Fruit fly (Drosophila melanogaster) whole organism, embryonic: Measurements from ENCODE around the gene CG34276.
A peak's percentile ranks its signal among the peaks of the same experiment; 100 is the strongest.

ENCODE experiments used
- Ada2b ChIP-seq: fragments of 200-800 bp; sonication (Bioruptor generic); IDR thresholded peaks from 2 replicates; pipeline ENCODE4 v1.3.6; 2022; ENCODE audit warnings: missing biosample characterization, missing genetic modification characterization
- Bteb2 ChIP-seq: fragments of 200-800 bp; sonication (Bioruptor generic); optimal IDR thresholded peaks from 2 replicates; lab custom pipeline; 2016; ENCODE audit warnings: missing biosample characterization, missing genetic modification characterization
- CG10321 ChIP-seq: fragments of 200-800 bp; sonication (Bioruptor generic); IDR thresholded peaks from 2 replicates; pipeline ENCODE4 v1.3.6; 2022; ENCODE audit warnings: missing biosample characterization, missing genetic modification characterization
- CG13894 ChIP-seq: fragments of 200-800 bp; sonication (Bioruptor generic); optimal IDR thresholded peaks from 3 replicates; lab custom pipeline; 2018; ENCODE audit warnings: missing biosample characterization, mild to moderate bottlenecking, missing genetic modification characterization, moderate library complexity
- CG14667 ChIP-seq: fragments of 200-800 bp; sonication (Bioruptor generic); IDR thresholded peaks from 2 replicates; pipeline ENCODE4 v1.3.6; 2022; ENCODE audit warnings: missing biosample characterization, missing genetic modification characterization
- CG15514 ChIP-seq: fragments of 200-800 bp; sonication (Bioruptor generic); optimal IDR thresholded peaks from 3 replicates; lab custom pipeline; 2017; ENCODE audit warnings: missing biosample characterization, missing genetic modification characterization, mild to moderate bottlenecking, moderate library complexity, missing genetic modification reagents
- CG17359 ChIP-seq: fragments of 200-800 bp; sonication (Bioruptor generic); optimal IDR thresholded peaks from 3 replicates; lab custom pipeline; 2018; ENCODE audit warnings: missing biosample characterization, mild to moderate bottlenecking, missing genetic modification characterization, moderate library complexity
- CG17385 ChIP-seq: fragments of 200-800 bp; sonication (Bioruptor generic); optimal IDR thresholded peaks from 3 replicates; lab custom pipeline; 2018; ENCODE audit warnings: missing biosample characterization, mild to moderate bottlenecking, missing genetic modification characterization
- CG17802 ChIP-seq: fragments of 200-800 bp; sonication (Bioruptor generic); optimal IDR thresholded peaks from 2 replicates; lab custom pipeline; 2018; ENCODE audit warnings: missing biosample characterization, mild to moderate bottlenecking, missing genetic modification characterization, moderate library complexity
- CG1792 ChIP-seq: fragments of 200-800 bp; sonication (Bioruptor generic); optimal IDR thresholded peaks from 2 replicates; lab custom pipeline; 2016; ENCODE audit warnings: missing biosample characterization, missing genetic modification characterization
- CG18619 ChIP-seq: fragments of 200-800 bp; sonication (Bioruptor generic); optimal IDR thresholded peaks from 3 replicates; lab custom pipeline; 2017; ENCODE audit warnings: missing biosample characterization, mild to moderate bottlenecking, missing genetic modification characterization
- CG34224 ChIP-seq: fragments of 200-800 bp; sonication (Bioruptor generic); IDR thresholded peaks from 3 replicates; pipeline ENCODE4 v1.3.6; 2022; ENCODE audit warnings: missing biosample characterization, missing genetic modification characterization; ENCODE audit not compliant: partially characterized antibody
- CG34422 ChIP-seq: fragments of 200-800 bp; sonication (Bioruptor generic); IDR thresholded peaks from 3 replicates; pipeline ENCODE4 v1.3.6; 2022; ENCODE audit warnings: missing biosample characterization, missing genetic modification characterization
- CG4707 ChIP-seq: fragments of 200-800 bp; sonication (Bioruptor generic); optimal IDR thresholded peaks from 2 replicates; lab custom pipeline; 2018; ENCODE audit warnings: missing biosample characterization, mild to moderate bottlenecking, missing genetic modification characterization, moderate library complexity
- CG4820 ChIP-seq: fragments of 200-800 bp; sonication (Bioruptor generic); optimal IDR thresholded peaks from 3 replicates; lab custom pipeline; 2016; ENCODE audit warnings: missing biosample characterization, missing genetic modification characterization
- CG6175 ChIP-seq: fragments of 200-800 bp; sonication (Bioruptor generic); IDR thresholded peaks from 3 replicates; pipeline ENCODE4 v1.3.6; 2022; ENCODE audit warnings: missing biosample characterization, missing genetic modification characterization
- CG9727 ChIP-seq: fragments of 200-800 bp; sonication (Bioruptor generic); optimal IDR thresholded peaks from 3 replicates; lab custom pipeline; 2017; ENCODE audit warnings: missing biosample characterization, mild to moderate bottlenecking, missing genetic modification characterization
- CG9817 ChIP-seq: fragments of 200-800 bp; sonication (Bioruptor generic); optimal IDR thresholded peaks from 2 replicates; lab custom pipeline; 2018; ENCODE audit warnings: missing biosample characterization, mild to moderate bottlenecking, missing genetic modification characterization, moderate library complexity
- CG9932 ChIP-seq: fragments of 200-800 bp; sonication (Bioruptor generic); IDR thresholded peaks from 2 replicates; pipeline ENCODE4 v1.3.6; 2022; ENCODE audit warnings: missing biosample characterization, missing genetic modification characterization
- CHES-1-like ChIP-seq: fragments of 200-800 bp; sonication (Bioruptor generic); optimal IDR thresholded peaks from 2 replicates; lab custom pipeline; 2016; ENCODE audit warnings: missing biosample characterization, missing genetic modification characterization
- CrebB ChIP-seq: fragments of 200-800 bp; sonication (Bioruptor generic); optimal IDR thresholded peaks from 3 replicates; lab custom pipeline; 2018; ENCODE audit warnings: missing biosample characterization, mild to moderate bottlenecking, missing genetic modification characterization
- Dip3 ChIP-seq: fragments of 200-800 bp; sonication (Bioruptor generic); optimal IDR thresholded peaks from 3 replicates; lab custom pipeline; 2016; ENCODE audit warnings: missing biosample characterization, missing genetic modification characterization
- ERR ChIP-seq: fragments of 200-800 bp; sonication (Bioruptor generic); optimal IDR thresholded peaks from 2 replicates; lab custom pipeline; 2016; ENCODE audit warnings: missing biosample characterization, missing genetic modification characterization
- HmgD ChIP-seq: fragments of 200-800 bp; sonication (Bioruptor generic); optimal IDR thresholded peaks from 3 replicates; lab custom pipeline; 2016; ENCODE audit warnings: missing biosample characterization, missing genetic modification characterization
- Lpt ChIP-seq: fragments of >200 bp; optimal IDR thresholded peaks from 2 replicates; lab custom pipeline; 2018; ENCODE audit warnings: missing biosample characterization, missing genetic modification characterization
- Scr ChIP-seq: fragments of 200-800 bp; sonication (Bioruptor generic); IDR thresholded peaks from 2 replicates; pipeline ENCODE4 v1.3.6; 2022; ENCODE audit warnings: missing biosample characterization, missing genetic modification characterization; ENCODE audit not compliant: partially characterized antibody
- Vsx1 ChIP-seq: fragments of 200-800 bp; sonication (Bioruptor generic); optimal IDR thresholded peaks from 2 replicates; lab custom pipeline; 2017; ENCODE audit warnings: missing biosample characterization, mild to moderate bottlenecking, missing genetic modification characterization, missing genetic modification reagents
- Xrp1 ChIP-seq: fragments of 200-800 bp; sonication (Bioruptor generic); IDR thresholded peaks from 2 replicates; pipeline ENCODE4 v1.3.6; 2022; ENCODE audit warnings: missing biosample characterization, missing genetic modification characterization
- ato ChIP-seq: fragments of 200-800 bp; sonication (Bioruptor generic); IDR thresholded peaks from 2 replicates; pipeline ENCODE4 v1.3.6; 2022; ENCODE audit warnings: missing biosample characterization, missing genetic modification characterization; ENCODE audit not compliant: partially characterized antibody
- bbx ChIP-seq: fragments of 200-800 bp; sonication (Bioruptor generic); IDR thresholded peaks from 2 replicates; pipeline ENCODE4 v1.3.6; 2022; ENCODE audit warnings: missing biosample characterization, missing genetic modification characterization; ENCODE audit not compliant: partially characterized antibody
- br ChIP-seq: fragments of >200 bp; optimal IDR thresholded peaks from 2 replicates; lab custom pipeline; 2017
- corto ChIP-seq: fragments of 200-800 bp; sonication (Bioruptor generic); optimal IDR thresholded peaks from 2 replicates; lab custom pipeline; 2016; ENCODE audit warnings: missing biosample characterization, mild to moderate bottlenecking, missing genetic modification characterization, moderate library complexity
- dan ChIP-seq: fragments of 200-800 bp; sonication (Bioruptor generic); IDR thresholded peaks from 2 replicates; pipeline ENCODE4 v1.3.6; 2022; ENCODE audit warnings: missing biosample characterization, missing genetic modification characterization
- fd96Cb ChIP-seq: fragments of 200-800 bp; sonication (Bioruptor generic); optimal IDR thresholded peaks from 2 replicates; lab custom pipeline; 2018; ENCODE audit warnings: missing biosample characterization, mild to moderate bottlenecking, missing genetic modification characterization, moderate library complexity
- ftz-f1 ChIP-seq: fragments of 200-800 bp; sonication (Bioruptor generic); optimal IDR thresholded peaks from 2 replicates; lab custom pipeline; 2016; ENCODE audit warnings: missing biosample characterization, missing genetic modification characterization
- gem ChIP-seq: fragments of 200-800 bp; sonication (Bioruptor generic); optimal IDR thresholded peaks from 2 replicates; lab custom pipeline; 2019; ENCODE audit warnings: missing biosample characterization, mild to moderate bottlenecking, missing genetic modification characterization, moderate library complexity
- gsb-n ChIP-seq: fragments of 200-800 bp; sonication (Bioruptor generic); optimal IDR thresholded peaks from 3 replicates; lab custom pipeline; 2018; ENCODE audit warnings: missing biosample characterization, mild to moderate bottlenecking, missing genetic modification characterization
- hth ChIP-seq: fragments of >200 bp; optimal IDR thresholded peaks from 2 replicates; lab custom pipeline; 2017; ENCODE audit warnings: inconsistent platforms
- inv ChIP-seq: fragments of 200-800 bp; sonication (Bioruptor generic); IDR thresholded peaks from 2 replicates; pipeline ENCODE4 v1.3.6; 2022; ENCODE audit warnings: missing biosample characterization, missing genetic modification characterization; ENCODE audit not compliant: partially characterized antibody
- onecut ChIP-seq: fragments of 200-800 bp; sonication (Bioruptor generic); IDR thresholded peaks from 2 replicates; pipeline ENCODE4 v1.3.6; 2022; ENCODE audit warnings: missing biosample characterization, missing genetic modification characterization
- ranshi ChIP-seq: fragments of 200-800 bp; sonication (Bioruptor generic); IDR thresholded peaks from 2 replicates; pipeline ENCODE4 v1.3.6; 2022; ENCODE audit warnings: missing biosample characterization, missing genetic modification characterization
- ro ChIP-seq: fragments of 200-800 bp; sonication (Bioruptor generic); IDR thresholded peaks from 2 replicates; pipeline ENCODE4 v1.3.6; 2022; ENCODE audit warnings: missing biosample characterization, missing genetic modification characterization
- sc ChIP-seq, 3 experiments: fragments of >200 bp in 2 of 3; fragments of 200-800 bp in 1 of 3; sonication (Bioruptor generic) in 1 of 3; optimal IDR thresholded peaks; 2 replicates in 2 of 3; 3 replicates in 1 of 3; lab custom pipeline; 2017; ENCODE audit warnings: mild to moderate bottlenecking in 1 of 3, missing biosample characterization in 1 of 3, missing genetic modification characterization in 1 of 3, missing genetic modification reagents in 1 of 3
- schlank ChIP-seq: fragments of 200-800 bp; sonication (Bioruptor generic); optimal IDR thresholded peaks from 2 replicates; lab custom pipeline; 2018; ENCODE audit warnings: missing biosample characterization, mild to moderate bottlenecking, missing genetic modification characterization
- scrt ChIP-seq: fragments of 200-800 bp; sonication (Bioruptor generic); optimal IDR thresholded peaks from 2 replicates; lab custom pipeline; 2018; ENCODE audit warnings: missing biosample characterization, mild to moderate bottlenecking, missing genetic modification characterization, moderate library complexity
- seq ChIP-seq: fragments of 200-800 bp; sonication (Bioruptor generic); IDR thresholded peaks from 2 replicates; pipeline ENCODE4 v1.3.6; 2022; ENCODE audit warnings: missing biosample characterization, missing genetic modification characterization
- sim ChIP-seq: fragments of 200-800 bp; sonication (Bioruptor generic); IDR thresholded peaks from 2 replicates; pipeline ENCODE4 v1.3.6; 2022; ENCODE audit warnings: missing biosample characterization, missing genetic modification characterization
- sima ChIP-seq: fragments of 200-800 bp; sonication (Bioruptor generic); optimal IDR thresholded peaks from 2 replicates; lab custom pipeline; 2016; ENCODE audit warnings: missing biosample characterization, missing genetic modification characterization
- slou ChIP-seq: fragments of 200-800 bp; sonication (Bioruptor generic); optimal IDR thresholded peaks from 3 replicates; lab custom pipeline; 2016; ENCODE audit warnings: missing biosample characterization, missing genetic modification characterization
- sr ChIP-seq: fragments of 200-800 bp; sonication (Bioruptor generic); IDR thresholded peaks from 3 replicates; pipeline ENCODE4 v1.3.6; 2022; ENCODE audit warnings: missing biosample characterization, missing genetic modification characterization
- tin ChIP-seq: fragments of 200-800 bp; sonication (Bioruptor generic); optimal IDR thresholded peaks from 3 replicates; lab custom pipeline; 2016; ENCODE audit warnings: missing biosample characterization, missing genetic modification characterization
- trem ChIP-seq: fragments of 200-800 bp; optimal IDR thresholded peaks from 3 replicates; lab custom pipeline; 2019; ENCODE audit warnings: missing biosample characterization, mild to moderate bottlenecking, missing genetic modification characterization, moderate library complexity

Gene CG34276

dm6 chr3R:15920751-15921156, 4.7 kb upstream of the CG34276 start, which contains the start of gene Fbxl7 (continued):
- TF ChIP-seq CG4820 (GFP tag; lab: Kevin White, UChicago) (no peak), onecut (peak; percentile 86), schlank (tag; lab: Kevin White, UChicago) (no peak), Dip3 (no peak), gsb-n (no peak), CG17802 (tag; lab: Kevin White, UChicago) (no peak), Vsx1 (GFP tag; lab: Kevin White, UChicago) (no peak), Xrp1 (0 out of 2 replicates have a peak, but pooled peaks have one; percentile 17), inv (GFP tag; lab: Robert Waterston, UW) (no peak), bbx (GFP tag; lab: Robert Waterston, UW) (peak; percentile 51), scrt (GFP tag; lab: Kevin White, UChicago) (no peak), CrebB (no peak), corto (GFP tag; lab: Kevin White, UChicago) (no peak), CG34422 (GFP tag; lab: Robert Waterston, UW) (0 out of 3 replicates have a peak, but pooled peaks have one; percentile 32), CG9727 (no peak), CG34224 (GFP tag; lab: Robert Waterston, UW) (no peak), Bteb2 (no peak), seq (GFP tag; lab: Robert Waterston, UW) (no peak), CG18619 (no peak), sc (optimal IDR thresholded peaks at IDR 0.05; lab: Kevin White, UChicago) (no peak), sc (GFP tag; optimal IDR thresholded peaks at IDR 0.05; lab: Kevin White, UChicago) (no peak), CG1792 (GFP tag; lab: Kevin White, UChicago) (no peak), sim (GFP tag; lab: Robert Waterston, UW) (no peak), CG17385 (no peak), tin (no peak), CG9817 (tag; lab: Kevin White, UChicago) (no peak), CG6175 (GFP tag; lab: Robert Waterston, UW) (peak; percentile 49; the same call in 1 of the 3 replicates), dan (GFP tag; lab: Robert Waterston, UW) (no peak), trem (tag; lab: Kevin White, UChicago) (no peak), CG10321 (GFP tag; lab: Robert Waterston, UW) (no peak), ftz-f1 (GFP tag; lab: Kevin White, UChicago) (peak; percentile 46), fd96Cb (no peak), Lpt (GFP tag; lab: Kevin White, UChicago) (no peak), CG15514 (GFP tag; lab: Kevin White, UChicago) (no peak), ato (0 out of 2 replicates have a peak, but pooled peaks have one; percentile 51), sima (GFP tag; lab: Kevin White, UChicago) (no peak), br (lab: Kevin White, UChicago) (no peak), CHES-1-like (GFP tag; lab: Kevin White, UChicago) (no peak), ro (GFP tag; lab: Robert Waterston, UW) (no peak), sr (GFP tag; lab: Robert Waterston, UW) (peak; percentile 61; the same call in 2 of the 3 replicates), slou (GFP tag; lab: Kevin White, UChicago) (no peak), ERR (GFP tag; lab: Kevin White, UChicago) (no peak), CG9932 (no peak), hth (no peak), ranshi (GFP tag; lab: Robert Waterston, UW) (no peak), CG17359 (no peak), CG13894 (tag; lab: Kevin White, UChicago) (no peak), HmgD (GFP tag; lab: Kevin White, UChicago) (peak; percentile 45), Scr (GFP tag; lab: Robert Waterston, UW) (no peak), gem (tag; lab: Kevin White, UChicago) (no peak), CG4707 (GFP tag; lab: Kevin White, UChicago) (no peak), Ada2b (GFP tag; lab: Robert Waterston, UW) (no peak), CG14667 (GFP tag; lab: Robert Waterston, UW) (no peak)
